Fruit fly (Drosophila melanogaster) whole organism, embryonic: Measurements from ENCODE around the gene CG17982.

ENCODE experiments used
- CG10274 ChIP-seq: fragments of 200-800 bp; sonication (Bioruptor generic); optimal IDR thresholded peaks from 3 replicates; lab custom pipeline; 2017; ENCODE audit warnings: missing biosample characterization, mild to moderate bottlenecking, missing genetic modification characterization
- CG12219 ChIP-seq: fragments of 200-800 bp; sonication (Bioruptor generic); optimal IDR thresholded peaks from 3 replicates; lab custom pipeline; 2018; ENCODE audit warnings: missing biosample characterization, mild to moderate bottlenecking, missing genetic modification characterization
- CG12299 ChIP-seq: fragments of 200-800 bp; sonication (Bioruptor generic); optimal IDR thresholded peaks from 2 replicates; lab custom pipeline; 2018; ENCODE audit warnings: missing biosample characterization, mild to moderate bottlenecking, missing genetic modification characterization
- CG17186 ChIP-seq: fragments of 200-800 bp; sonication (Bioruptor generic); optimal IDR thresholded peaks from 3 replicates; lab custom pipeline; 2017; ENCODE audit warnings: missing biosample characterization, missing genetic modification reagents, missing genetic modification characterization
- CG17328 ChIP-seq: fragments of 200-800 bp; sonication (Bioruptor generic); IDR thresholded peaks from 2 replicates; pipeline ENCODE4 v1.3.6; 2022; ENCODE audit warnings: missing biosample characterization, missing genetic modification characterization
- CG17612 ChIP-seq: fragments of 200-800 bp; sonication (Bioruptor generic); IDR thresholded peaks from 2 replicates; pipeline ENCODE4 v1.3.6; 2022; ENCODE audit warnings: missing biosample characterization, missing genetic modification characterization
- CG2120 ChIP-seq: fragments of 200-800 bp; sonication (Bioruptor generic); optimal IDR thresholded peaks from 3 replicates; lab custom pipeline; 2016; ENCODE audit warnings: missing biosample characterization, missing genetic modification characterization
- CG2712 ChIP-seq: fragments of 200-800 bp; optimal IDR thresholded peaks from 3 replicates; lab custom pipeline; 2019; ENCODE audit warnings: missing biosample characterization, mild to moderate bottlenecking, missing genetic modification characterization, moderate library complexity
- CG30403 ChIP-seq: fragments of 200-800 bp; sonication (Bioruptor generic); optimal IDR thresholded peaks from 3 replicates; lab custom pipeline; 2016; ENCODE audit warnings: missing biosample characterization, missing genetic modification characterization
- CG31441 ChIP-seq: fragments of 200-800 bp; sonication (Bioruptor generic); IDR thresholded peaks from 2 replicates; pipeline ENCODE4 v1.3.6; 2022; ENCODE audit warnings: missing biosample characterization, missing genetic modification characterization
- CG3281 ChIP-seq: fragments of 200-800 bp; sonication (Bioruptor generic); optimal IDR thresholded peaks from 3 replicates; lab custom pipeline; 2017; ENCODE audit warnings: missing biosample characterization, mild to moderate bottlenecking, missing genetic modification characterization
- CG4328 ChIP-seq: fragments of 200-800 bp; sonication (Bioruptor generic); optimal IDR thresholded peaks from 3 replicates; lab custom pipeline; 2017; ENCODE audit warnings: missing biosample characterization, missing genetic modification reagents, missing genetic modification characterization
- CG6813 ChIP-seq: fragments of 200-800 bp; sonication (Bioruptor generic); optimal IDR thresholded peaks from 2 replicates; lab custom pipeline; 2017; ENCODE audit warnings: missing biosample characterization, missing genetic modification characterization, mild to moderate bottlenecking, moderate library complexity, missing genetic modification reagents
- CG6854 ChIP-seq: fragments of 200-800 bp; sonication (Bioruptor generic); optimal IDR thresholded peaks from 3 replicates; lab custom pipeline; 2017; ENCODE audit warnings: missing biosample characterization, mild to moderate bottlenecking, missing genetic modification characterization
- CG7839 ChIP-seq: fragments of 200-800 bp; sonication (Bioruptor generic); optimal IDR thresholded peaks from 3 replicates; lab custom pipeline; 2018; ENCODE audit warnings: missing biosample characterization, mild to moderate bottlenecking, missing genetic modification characterization, moderate library complexity
- CG9437 ChIP-seq: fragments of 200-800 bp; sonication (Bioruptor generic); optimal IDR thresholded peaks from 2 replicates; lab custom pipeline; 2018; ENCODE audit warnings: missing biosample characterization, mild to moderate bottlenecking, missing genetic modification characterization
- Chrac-16 ChIP-seq: fragments of 200-800 bp; sonication (Bioruptor generic); optimal IDR thresholded peaks from 3 replicates; lab custom pipeline; 2016; ENCODE audit warnings: missing biosample characterization, missing genetic modification characterization
- Deaf1 ChIP-seq: fragments of 200-800 bp; optimal IDR thresholded peaks from 3 replicates; lab custom pipeline; 2019; ENCODE audit warnings: missing biosample characterization, mild to moderate bottlenecking, missing genetic modification characterization, moderate library complexity
- Dip3 ChIP-seq: fragments of 200-800 bp; sonication (Bioruptor generic); optimal IDR thresholded peaks from 3 replicates; lab custom pipeline; 2016; ENCODE audit warnings: missing biosample characterization, missing genetic modification characterization
- Doc3 ChIP-seq: fragments of 200-800 bp; sonication (Bioruptor generic); IDR thresholded peaks from 3 replicates; pipeline ENCODE4 v1.3.6; 2022; ENCODE audit warnings: missing biosample characterization, missing genetic modification characterization; ENCODE audit not compliant: partially characterized antibody
- HmgD ChIP-seq: fragments of 200-800 bp; sonication (Bioruptor generic); optimal IDR thresholded peaks from 3 replicates; lab custom pipeline; 2016; ENCODE audit warnings: missing biosample characterization, missing genetic modification characterization
- Hr51 ChIP-seq, 2 experiments: fragments of 200-800 bp; sonication (Bioruptor generic); optimal IDR thresholded peaks; 2 replicates in 1 of 2; 3 replicates in 1 of 2; lab custom pipeline; 2016 to 2018; ENCODE audit warnings: missing biosample characterization in 2 of 2, missing genetic modification characterization in 2 of 2, mild to moderate bottlenecking in 1 of 2, moderate library complexity in 1 of 2
- Hr78 ChIP-seq, 2 experiments: fragments of 200-800 bp in 1 of 2; fragments of >200 bp in 1 of 2; sonication (Bioruptor generic) in 1 of 2; optimal IDR thresholded peaks; 2 replicates each; lab custom pipeline; 2017 to 2019; ENCODE audit warnings: missing biosample characterization in 2 of 2, missing genetic modification characterization in 2 of 2, mild to moderate bottlenecking in 1 of 2, moderate library complexity in 1 of 2
- MESR4 ChIP-seq: fragments of 200-800 bp; sonication (Bioruptor generic); optimal IDR thresholded peaks from 2 replicates; lab custom pipeline; 2018; ENCODE audit warnings: missing biosample characterization, mild to moderate bottlenecking, missing genetic modification characterization, moderate library complexity
- Med ChIP-seq: fragments of 200-800 bp; sonication (Bioruptor generic); peaks from one replicate; lab custom pipeline; 2016; ENCODE audit warnings: missing biosample characterization, missing genetic modification characterization, mild to moderate bottlenecking, inconsistent platforms, moderate library complexity
- NfI ChIP-seq: fragments of 200-800 bp; sonication (Bioruptor generic); optimal IDR thresholded peaks from 3 replicates; lab custom pipeline; 2018; ENCODE audit warnings: missing biosample characterization, mild to moderate bottlenecking, missing genetic modification characterization, moderate library complexity
- Rfx ChIP-seq: fragments of 200-800 bp; sonication (Bioruptor generic); IDR thresholded peaks from 2 replicates; pipeline ENCODE4 v1.3.6; 2022; ENCODE audit warnings: missing biosample characterization, missing genetic modification characterization
- Sox102F ChIP-seq: fragments of 200-800 bp; sonication (Bioruptor generic); optimal IDR thresholded peaks from 2 replicates; lab custom pipeline; 2018; ENCODE audit warnings: missing biosample characterization, mild to moderate bottlenecking, missing genetic modification characterization, moderate library complexity
- Sry-δ ChIP-seq: fragments of 200-800 bp; sonication (Bioruptor generic); optimal IDR thresholded peaks from 2 replicates; lab custom pipeline; 2016; ENCODE audit warnings: missing biosample characterization, missing genetic modification characterization
- bcd ChIP-seq: fragments of 200-800 bp; sonication (Bioruptor generic); optimal IDR thresholded peaks from 2 replicates; lab custom pipeline; 2017; ENCODE audit warnings: missing biosample characterization, mild to moderate bottlenecking, missing genetic modification characterization
- bsh ChIP-seq, 2 experiments: fragments of 200-800 bp; sonication (Bioruptor generic); optimal IDR thresholded peaks; 2 replicates each; lab custom pipeline; 2017 to 2018; ENCODE audit warnings: mild to moderate bottlenecking in 2 of 2, missing biosample characterization in 2 of 2, missing genetic modification characterization in 2 of 2, moderate library complexity in 1 of 2
- chinmo ChIP-seq: fragments of 200-800 bp; sonication (Bioruptor generic); IDR thresholded peaks from 4 replicates; pipeline ENCODE4 v1.3.6; 2022; ENCODE audit warnings: missing biosample characterization, missing genetic modification characterization; ENCODE audit not compliant: partially characterized antibody
- ci ChIP-seq: fragments of 200-800 bp; sonication (Bioruptor generic); IDR thresholded peaks from 3 replicates; pipeline ENCODE4 v1.3.6; 2022; ENCODE audit warnings: missing biosample characterization, missing genetic modification characterization
- dmrt99B ChIP-seq: fragments of 200-800 bp; sonication (Bioruptor generic); optimal IDR thresholded peaks from 2 replicates; lab custom pipeline; 2018; ENCODE audit warnings: missing biosample characterization, mild to moderate bottlenecking, missing genetic modification characterization, moderate library complexity
- ems ChIP-seq: fragments of 200-800 bp; sonication (Bioruptor generic); optimal IDR thresholded peaks from 3 replicates; lab custom pipeline; 2016; ENCODE audit warnings: missing biosample characterization, missing genetic modification characterization
- gcm ChIP-seq: fragments of 200-800 bp; sonication (Bioruptor generic); optimal IDR thresholded peaks from 2 replicates; lab custom pipeline; 2019; ENCODE audit warnings: missing biosample characterization, mild to moderate bottlenecking, missing genetic modification characterization, moderate library complexity
- gem ChIP-seq: fragments of 200-800 bp; sonication (Bioruptor generic); optimal IDR thresholded peaks from 2 replicates; lab custom pipeline; 2019; ENCODE audit warnings: missing biosample characterization, mild to moderate bottlenecking, missing genetic modification characterization, moderate library complexity
- hth ChIP-seq: fragments of >200 bp; optimal IDR thresholded peaks from 2 replicates; lab custom pipeline; 2017; ENCODE audit warnings: inconsistent platforms
- jing ChIP-seq: fragments of 200-800 bp; sonication (Bioruptor generic); optimal IDR thresholded peaks from 2 replicates; lab custom pipeline; 2018; ENCODE audit warnings: missing biosample characterization, mild to moderate bottlenecking, missing genetic modification characterization
- kay ChIP-seq: fragments of 200-800 bp; sonication (Bioruptor generic); optimal IDR thresholded peaks from 2 replicates; lab custom pipeline; 2016; ENCODE audit warnings: missing biosample characterization, missing genetic modification characterization
- nau ChIP-seq: fragments of 200-800 bp; sonication (Bioruptor generic); optimal IDR thresholded peaks from 3 replicates; lab custom pipeline; 2017; ENCODE audit warnings: missing biosample characterization, mild to moderate bottlenecking, missing genetic modification characterization, missing genetic modification reagents
- nerfin-1 ChIP-seq: fragments of 200-800 bp; sonication (Bioruptor generic); optimal IDR thresholded peaks from 3 replicates; lab custom pipeline; 2019; ENCODE audit warnings: missing biosample characterization, mild to moderate bottlenecking, missing genetic modification characterization, moderate library complexity
- org-1 ChIP-seq: fragments of 200-800 bp; sonication (Bioruptor generic); optimal IDR thresholded peaks from 2 replicates; lab custom pipeline; 2017; ENCODE audit warnings: missing biosample characterization, missing genetic modification characterization
- sens ChIP-seq: fragments of 200-800 bp; sonication (Bioruptor generic); peaks from one replicate; lab custom pipeline; 2016; ENCODE audit warnings: missing biosample characterization, missing genetic modification characterization
- tap ChIP-seq: fragments of 200-800 bp; optimal IDR thresholded peaks from 3 replicates; lab custom pipeline; 2019; ENCODE audit warnings: missing biosample characterization, mild to moderate bottlenecking, missing genetic modification characterization, moderate library complexity
- tup ChIP-seq: fragments of 200-800 bp; sonication (Bioruptor generic); optimal IDR thresholded peaks from 2 replicates; lab custom pipeline; 2016; ENCODE audit warnings: missing biosample characterization, mild to moderate bottlenecking, missing genetic modification characterization, moderate library complexity
- vvl ChIP-seq: fragments of 200-800 bp; sonication (Bioruptor generic); IDR thresholded peaks from 2 replicates; pipeline ENCODE4 v1.3.6; 2022; ENCODE audit warnings: missing biosample characterization, missing genetic modification characterization
- zf30C ChIP-seq: fragments of 200-800 bp; sonication (Bioruptor generic); optimal IDR thresholded peaks from 3 replicates; lab custom pipeline; 2018; ENCODE audit warnings: missing biosample characterization, mild to moderate bottlenecking, missing genetic modification characterization

The CG17982 gene

dm6 chrX:8141353-8142066, 2.1 kb downstream of the CG17982 start (continued):
- TF ChIP-seq CG12299 (tag; lab: Kevin White, UChicago): peak; percentile 30
- peak; percentile 10 for TF ChIP-seq CG12219 (GFP tag; lab: Kevin White, UChicago)
- TF ChIP-seq CG9437 (GFP tag; lab: Kevin White, UChicago): no peak
- peak; percentile 69 for TF ChIP-seq MESR4 (GFP tag; lab: Kevin White, UChicago)
- TF ChIP-seq dmrt99B (tag; lab: Kevin White, UChicago): peak; percentile 24
- peak; percentile 28 for TF ChIP-seq Dip3 (GFP tag; lab: Kevin White, UChicago)
- peak; percentile 90 for TF ChIP-seq CG2120 (GFP tag; lab: Kevin White, UChicago)
- peak; percentile 11 for TF ChIP-seq HmgD
- TF ChIP-seq tap (tag; lab: Kevin White, UChicago): no peak
- TF ChIP-seq NfI: no peak
- TF ChIP-seq zf30C (GFP tag; lab: Kevin White, UChicago): no peak
- TF ChIP-seq Chrac-16 (GFP tag; lab: Kevin White, UChicago): no peak
- no peak for TF ChIP-seq gcm
- no peak for TF ChIP-seq CG10274
- peak; percentile 17 for TF ChIP-seq CG7839 (tag; lab: Kevin White, UChicago)
- TF ChIP-seq Med: peak; percentile 83
- TF ChIP-seq CG31441 (GFP tag; lab: Robert Waterston, UW): no peak
- TF ChIP-seq nerfin-1 (tag; lab: Kevin White, UChicago): peak; percentile 72
- peak; percentile 18; the same call in 1 of the 2 replicates for TF ChIP-seq vvl (GFP tag; lab: Robert Waterston, UW)
- peak; percentile 3 for TF ChIP-seq CG4328
- peak; percentile 9 for TF ChIP-seq CG30403 (GFP tag; lab: Kevin White, UChicago)
- TF ChIP-seq CG3281 (GFP tag; lab: Kevin White, UChicago): peak; percentile 31
- peak; percentile 39 for TF ChIP-seq org-1
- no peak for TF ChIP-seq hth (lab: Kevin White, UChicago)
- no peak for TF ChIP-seq Hr78 (GFP tag; optimal IDR thresholded peaks at IDR 0.05; lab: Kevin White, UChicago)
- no peak for TF ChIP-seq Doc3 (GFP tag; lab: Robert Waterston, UW)
- no peak for TF ChIP-seq CG17186 (GFP tag; lab: Kevin White, UChicago)
- TF ChIP-seq Sox102F: peak; percentile 11
- no peak for TF ChIP-seq jing (GFP tag; lab: Kevin White, UChicago)
- TF ChIP-seq chinmo (GFP tag; lab: Robert Waterston, UW): 0 out of 4 replicates have a peak, but pooled peaks have one; percentile 61
- TF ChIP-seq ems (GFP tag; lab: Kevin White, UChicago): peak; percentile 15
- peak in 1 of 2 experiments; percentile 4 for TF ChIP-seq bsh (GFP tag; optimal IDR thresholded peaks at IDR 0.05; lab: Kevin White, UChicago)
- TF ChIP-seq CG17328 (GFP tag; lab: Robert Waterston, UW): peak; percentile 21; the same call in 1 of the 2 replicates
- TF ChIP-seq Sry-δ: no peak
- TF ChIP-seq ci (GFP tag; lab: Robert Waterston, UW): 0 out of 3 replicates have a peak, but pooled peaks have one; percentile 48
- TF ChIP-seq CG17612 (GFP tag; lab: Robert Waterston, UW): peak; percentile 27; the same call in 1 of the 2 replicates
- TF ChIP-seq CG2712 (tag; lab: Kevin White, UChicago): peak; percentile 23
- TF ChIP-seq CG6813 (GFP tag; lab: Kevin White, UChicago): peak; percentile 6
- TF ChIP-seq kay (GFP tag; lab: Kevin White, UChicago): no peak
- TF ChIP-seq gem (tag; lab: Kevin White, UChicago): peak; percentile 46
- no peak for TF ChIP-seq CG6854 (GFP tag; lab: Kevin White, UChicago)
- peak; percentile 90 for TF ChIP-seq Deaf1 (tag; lab: Kevin White, UChicago)
- peak; percentile 31 for TF ChIP-seq bcd (GFP tag; lab: Kevin White, UChicago)
- TF ChIP-seq tup: no peak
- peak; percentile 45; the same call in 1 of the 2 replicates for TF ChIP-seq Rfx
- TF ChIP-seq sens (GFP tag; lab: Kevin White, UChicago): peak; percentile 92
- TF ChIP-seq nau (GFP tag; lab: Kevin White, UChicago): no peak
- peak; percentile 23 to 37 for TF ChIP-seq Hr51 (GFP tag; optimal IDR thresholded peaks at IDR 0.05; lab: Kevin White, UChicago)
